Fruit fly (Drosophila melanogaster) whole organism, embryonic: ENCODE data around the gene CG13258.

ENCODE experiments used
- Antp ChIP-seq: fragments of 200-800 bp; sonication (Bioruptor generic); optimal IDR thresholded peaks from 3 replicates; lab custom pipeline; 2016; ENCODE audit warnings: missing biosample characterization, missing genetic modification characterization
- Atf6 ChIP-seq: fragments of 200-800 bp; sonication (Bioruptor generic); IDR thresholded peaks from 2 replicates; pipeline ENCODE4 v1.3.6; 2022; ENCODE audit warnings: missing biosample characterization, missing genetic modification characterization
- Awh ChIP-seq: fragments of 200-800 bp; sonication (Bioruptor generic); IDR thresholded peaks from 2 replicates; pipeline ENCODE4, ENCODE4 v1.3.6; 2022; ENCODE audit warnings: missing biosample characterization, missing genetic modification characterization
- CG10147 ChIP-seq: fragments of 200-800 bp; sonication (Bioruptor generic); optimal IDR thresholded peaks from 2 replicates; lab custom pipeline; 2019; ENCODE audit warnings: missing biosample characterization, mild to moderate bottlenecking, missing genetic modification characterization, moderate library complexity
- CG11093 ChIP-seq: fragments of 200-800 bp; sonication (Bioruptor generic); IDR thresholded peaks from 3 replicates; pipeline ENCODE4 v1.3.6; 2022; ENCODE audit warnings: missing biosample characterization, missing genetic modification characterization
- CG12659 ChIP-seq: fragments of 200-800 bp; sonication (Bioruptor generic); optimal IDR thresholded peaks from 3 replicates; lab custom pipeline; 2017; ENCODE audit warnings: mild to moderate bottlenecking, missing biosample characterization, missing genetic modification reagents, missing genetic modification characterization
- CG14710 ChIP-seq: fragments of 200-800 bp; sonication (Bioruptor generic); optimal IDR thresholded peaks from 3 replicates; lab custom pipeline; 2019; ENCODE audit warnings: missing biosample characterization, mild to moderate bottlenecking, missing genetic modification characterization, moderate library complexity
- CG15011 ChIP-seq: fragments of 200-800 bp; sonication (Bioruptor generic); optimal IDR thresholded peaks from 3 replicates; lab custom pipeline; 2018; ENCODE audit warnings: missing biosample characterization, mild to moderate bottlenecking, missing genetic modification characterization
- CG17328 ChIP-seq: fragments of 200-800 bp; sonication (Bioruptor generic); IDR thresholded peaks from 2 replicates; pipeline ENCODE4 v1.3.6; 2022; ENCODE audit warnings: missing biosample characterization, missing genetic modification characterization
- CG17829 ChIP-seq: fragments of 200-800 bp; optimal IDR thresholded peaks from 2 replicates; lab custom pipeline; 2019; ENCODE audit warnings: missing biosample characterization, mild to moderate bottlenecking, missing genetic modification characterization, moderate library complexity
- CG1832 ChIP-seq: fragments of 200-800 bp; sonication (Bioruptor generic); optimal IDR thresholded peaks from 2 replicates; lab custom pipeline; 2017; ENCODE audit warnings: missing biosample characterization, mild to moderate bottlenecking, missing genetic modification characterization, inconsistent platforms
- CG18764 ChIP-seq: fragments of 200-800 bp; sonication (Bioruptor generic); optimal IDR thresholded peaks from 3 replicates; lab custom pipeline; 2016; ENCODE audit warnings: missing biosample characterization, missing genetic modification characterization
- CG2116 ChIP-seq: fragments of 200-800 bp; sonication (Bioruptor generic); optimal IDR thresholded peaks from 3 replicates; lab custom pipeline; 2018; ENCODE audit warnings: missing biosample characterization, mild to moderate bottlenecking, missing genetic modification characterization
- CG2129 ChIP-seq: fragments of 200-800 bp; sonication (Bioruptor generic); IDR thresholded peaks from 2 replicates; pipeline ENCODE4 v1.3.6; 2022; ENCODE audit warnings: missing biosample characterization, missing genetic modification characterization; ENCODE audit not compliant: partially characterized antibody
- CG32767 ChIP-seq: fragments of 200-800 bp; sonication (Bioruptor generic); IDR thresholded peaks from 2 replicates; pipeline ENCODE4 v1.3.6; 2022; ENCODE audit warnings: missing biosample characterization, missing genetic modification characterization
- CG34224 ChIP-seq: fragments of 200-800 bp; sonication (Bioruptor generic); IDR thresholded peaks from 3 replicates; pipeline ENCODE4 v1.3.6; 2022; ENCODE audit warnings: missing biosample characterization, missing genetic modification characterization; ENCODE audit not compliant: partially characterized antibody
- CG3726 ChIP-seq: fragments of 200-800 bp; sonication (Bioruptor generic); IDR thresholded peaks from 3 replicates; pipeline ENCODE4, ENCODE4 v1.3.6; 2022; ENCODE audit warnings: missing biosample characterization, missing genetic modification characterization
- CG6175 ChIP-seq: fragments of 200-800 bp; sonication (Bioruptor generic); IDR thresholded peaks from 3 replicates; pipeline ENCODE4 v1.3.6; 2022; ENCODE audit warnings: missing biosample characterization, missing genetic modification characterization
- CG9797 ChIP-seq: fragments of 200-800 bp; sonication (Bioruptor generic); optimal IDR thresholded peaks from 3 replicates; lab custom pipeline; 2018; ENCODE audit warnings: missing biosample characterization, mild to moderate bottlenecking, missing genetic modification characterization
- CG9932 ChIP-seq: fragments of 200-800 bp; sonication (Bioruptor generic); IDR thresholded peaks from 2 replicates; pipeline ENCODE4 v1.3.6; 2022; ENCODE audit warnings: missing biosample characterization, missing genetic modification characterization
- CTCF ChIP-seq: fragments of 200-800 bp; sonication (Bioruptor generic); optimal IDR thresholded peaks from 2 replicates; lab custom pipeline; 2017; ENCODE audit warnings: missing biosample characterization, mild to moderate bottlenecking, missing genetic modification characterization, moderate library complexity
- CrebB ChIP-seq: fragments of 200-800 bp; sonication (Bioruptor generic); optimal IDR thresholded peaks from 3 replicates; lab custom pipeline; 2018; ENCODE audit warnings: missing biosample characterization, mild to moderate bottlenecking, missing genetic modification characterization
- D ChIP-seq, 2 experiments: fragments of 200-800 bp in 1 of 2; fragments of >200 bp in 1 of 2; sonication (Bioruptor generic) in 1 of 2; optimal IDR thresholded peaks; 2 replicates in 1 of 2; 3 replicates in 1 of 2; lab custom pipeline; 2017; ENCODE audit warnings: mild to moderate bottlenecking in 1 of 2, missing biosample characterization in 1 of 2, missing genetic modification characterization in 1 of 2, missing genetic modification reagents in 1 of 2
- E2f1 ChIP-seq: fragments of 200-800 bp; sonication (Bioruptor generic); IDR thresholded peaks from 2 replicates; pipeline ENCODE4 v1.3.6; 2022; ENCODE audit warnings: missing biosample characterization, missing genetic modification characterization
- Fer2 ChIP-seq: fragments of 200-800 bp; sonication (Bioruptor generic); optimal IDR thresholded peaks from 2 replicates; lab custom pipeline; 2018; ENCODE audit warnings: missing biosample characterization, mild to moderate bottlenecking, missing genetic modification characterization, moderate library complexity
- Fer3 ChIP-seq: fragments of 200-800 bp; sonication (Bioruptor generic); optimal IDR thresholded peaks from 2 replicates; lab custom pipeline; 2018; ENCODE audit warnings: missing biosample characterization, mild to moderate bottlenecking, missing genetic modification characterization, moderate library complexity
- Hey ChIP-seq: fragments of 200-800 bp; sonication (Bioruptor generic); optimal IDR thresholded peaks from 3 replicates; lab custom pipeline; 2018; ENCODE audit warnings: missing biosample characterization, mild to moderate bottlenecking, missing genetic modification characterization
- Hr3 ChIP-seq: fragments of 200-800 bp; sonication (Bioruptor generic); optimal IDR thresholded peaks from 3 replicates; lab custom pipeline; 2016; ENCODE audit warnings: missing biosample characterization, missing genetic modification characterization
- Jarid2 ChIP-seq: fragments of 200-800 bp; sonication (Bioruptor generic); optimal IDR thresholded peaks from 3 replicates; lab custom pipeline; 2017; ENCODE audit warnings: mild to moderate bottlenecking, missing biosample characterization, missing genetic modification reagents, missing genetic modification characterization
- MTF-1 ChIP-seq: fragments of 200-800 bp; sonication (Bioruptor generic); optimal IDR thresholded peaks from 2 replicates; lab custom pipeline; 2018; ENCODE audit warnings: missing biosample characterization, mild to moderate bottlenecking, missing genetic modification characterization, borderline replicate concordance
- YL-1 ChIP-seq: fragments of 200-800 bp; sonication (Bioruptor generic); optimal IDR thresholded peaks from 3 replicates; lab custom pipeline; 2017; ENCODE audit warnings: missing biosample characterization, mild to moderate bottlenecking, missing genetic modification characterization
- al ChIP-seq: fragments of 200-800 bp; sonication (Bioruptor generic); IDR thresholded peaks from 2 replicates; pipeline ENCODE4 v1.3.6; 2022; ENCODE audit warnings: missing biosample characterization, missing genetic modification characterization
- aop ChIP-seq: fragments of 200-800 bp; sonication (Bioruptor generic); IDR thresholded peaks from 2 replicates; pipeline ENCODE4 v1.3.6; 2022; ENCODE audit warnings: missing biosample characterization, missing genetic modification characterization
- ase ChIP-seq: fragments of 200-800 bp; sonication (Bioruptor generic); IDR thresholded peaks from 3 replicates; pipeline ENCODE4 v1.3.6; 2022; ENCODE audit warnings: missing biosample characterization, missing genetic modification characterization
- ato ChIP-seq: fragments of 200-800 bp; sonication (Bioruptor generic); IDR thresholded peaks from 2 replicates; pipeline ENCODE4 v1.3.6; 2022; ENCODE audit warnings: missing biosample characterization, missing genetic modification characterization; ENCODE audit not compliant: partially characterized antibody
- az2 ChIP-seq: fragments of 200-800 bp; sonication (Bioruptor generic); optimal IDR thresholded peaks from 3 replicates; lab custom pipeline; 2016; ENCODE audit warnings: missing biosample characterization, missing genetic modification characterization
- bigmax ChIP-seq: fragments of 200-800 bp; sonication (Bioruptor generic); optimal IDR thresholded peaks from 2 replicates; lab custom pipeline; 2018; ENCODE audit warnings: missing biosample characterization, mild to moderate bottlenecking, missing genetic modification characterization
- dimm ChIP-seq: fragments of 200-800 bp; sonication (Bioruptor generic); IDR thresholded peaks from 2 replicates; pipeline ENCODE4 v1.3.6; 2022; ENCODE audit warnings: missing biosample characterization, missing genetic modification characterization
- dmrt99B ChIP-seq: fragments of 200-800 bp; sonication (Bioruptor generic); optimal IDR thresholded peaks from 2 replicates; lab custom pipeline; 2018; ENCODE audit warnings: missing biosample characterization, mild to moderate bottlenecking, missing genetic modification characterization, moderate library complexity
- en ChIP-seq: fragments of 200-800 bp; sonication (Bioruptor generic); optimal IDR thresholded peaks from 2 replicates; lab custom pipeline; 2016; ENCODE audit warnings: missing biosample characterization, missing genetic modification characterization
- ftz-f1 ChIP-seq: fragments of 200-800 bp; sonication (Bioruptor generic); optimal IDR thresholded peaks from 2 replicates; lab custom pipeline; 2016; ENCODE audit warnings: missing biosample characterization, missing genetic modification characterization
- grn ChIP-seq: fragments of 200-800 bp; sonication (Bioruptor generic); optimal IDR thresholded peaks from 3 replicates; lab custom pipeline; 2017; ENCODE audit warnings: missing biosample characterization, missing genetic modification characterization
- repo ChIP-seq: fragments of 200-800 bp; sonication (Bioruptor generic); optimal IDR thresholded peaks from 2 replicates; lab custom pipeline; 2016; ENCODE audit warnings: missing biosample characterization, missing genetic modification characterization
- run ChIP-seq: fragments of 200-800 bp; sonication (Bioruptor generic); optimal IDR thresholded peaks from 3 replicates; lab custom pipeline; 2018; ENCODE audit warnings: missing biosample characterization, mild to moderate bottlenecking, missing genetic modification characterization
- sima ChIP-seq: fragments of 200-800 bp; sonication (Bioruptor generic); optimal IDR thresholded peaks from 2 replicates; lab custom pipeline; 2016; ENCODE audit warnings: missing biosample characterization, missing genetic modification characterization
- sna ChIP-seq: fragments of 200-800 bp; sonication (Bioruptor generic); IDR thresholded peaks from 2 replicates; pipeline ENCODE4 v1.3.6; 2022; ENCODE audit warnings: missing biosample characterization, missing genetic modification characterization; ENCODE audit not compliant: partially characterized antibody
- unc-4 ChIP-seq: fragments of 200-800 bp; sonication (Bioruptor generic); IDR thresholded peaks from 2 replicates; pipeline ENCODE4 v1.3.6; 2022; ENCODE audit warnings: missing biosample characterization, missing genetic modification characterization; ENCODE audit not compliant: partially characterized antibody
- zen2 ChIP-seq: fragments of 200-800 bp; sonication (Bioruptor generic); IDR thresholded peaks from 3 replicates; pipeline ENCODE4 v1.3.6; 2022; ENCODE audit warnings: missing biosample characterization, missing genetic modification characterization; ENCODE audit not compliant: partially characterized antibody

Gene CG13258

dm6 chr2L:16287006-16287601 is 5.7 kb downstream of the CG13258 start (continued):
- TF ChIP-seq YL-1 = peak; percentile 33
- no peak for TF ChIP-seq CG2116
- TF ChIP-seq zen2 = no peak
- no peak for TF ChIP-seq Fer3 (tag; lab: Kevin White, UChicago)
- TF ChIP-seq CG2129 (GFP tag; lab: Robert Waterston, UW) = no peak
- TF ChIP-seq, all 482 proteins: peak for 13

- TF ChIP-seq en (GFP tag; lab: Kevin White, UChicago) (peak; percentile 62), CG18764 (peak; percentile 75), Hr3 (peak; percentile 79), aop (GFP tag; lab: Robert Waterston, UW) (no peak), CTCF (GFP tag; lab: Kevin White, UChicago) (peak; percentile 12), CG17328 (GFP tag; lab: Robert Waterston, UW) (no peak), sima (GFP tag; lab: Kevin White, UChicago) (peak; percentile 68), CG9797 (GFP tag; lab: Kevin White, UChicago) (no peak), CrebB (tag; lab: Kevin White, UChicago) (peak; percentile 71), Atf6 (GFP tag; lab: Robert Waterston, UW) (no peak), sna (GFP tag; lab: Robert Waterston, UW) (no peak), D (optimal IDR thresholded peaks at IDR 0.05; lab: Kevin White, UChicago) (no peak), D (GFP tag; optimal IDR thresholded peaks at IDR 0.05; lab: Kevin White, UChicago) (peak; percentile 72), CG9932 (GFP tag; lab: Robert Waterston, UW) (no peak), unc-4 (GFP tag; lab: Robert Waterston, UW) (no peak), CG15011 (GFP tag; lab: Kevin White, UChicago) (peak; percentile 81), Awh (no peak), CG12659 (peak; percentile 88), Jarid2 (GFP tag; lab: Kevin White, UChicago) (peak; percentile 58), run (tag; lab: Kevin White, UChicago) (peak; percentile 74), CG17829 (peak; percentile 86), ftz-f1 (GFP tag; lab: Kevin White, UChicago) (no peak), grn (GFP tag; lab: Kevin White, UChicago) (no peak), MTF-1 (peak; percentile 13), dmrt99B (peak; percentile 85), CG32767 (no peak), repo (GFP tag; lab: Kevin White, UChicago) (peak; percentile 32), CG11093 (GFP tag; lab: Robert Waterston, UW) (peak; percentile 66; the same call in 2 of the 3 replicates), Hey (tag; lab: Kevin White, UChicago) (peak; percentile 18), CG14710 (tag; lab: Kevin White, UChicago) (peak; percentile 82), ase (GFP tag; lab: Robert Waterston, UW) (no peak), CG34224 (GFP tag; lab: Robert Waterston, UW) (no peak), CG3726 (no peak), E2f1 (GFP tag; lab: Robert Waterston, UW) (no peak), CG1832 (GFP tag; lab: Kevin White, UChicago) (no peak), bigmax (GFP tag; lab: Kevin White, UChicago) (no peak), CG6175 (GFP tag; lab: Robert Waterston, UW) (no peak), dimm (GFP tag; lab: Robert Waterston, UW) (no peak), ato (no peak), az2 (GFP tag; lab: Kevin White, UChicago) (peak; percentile 74), CG10147 (GFP tag; lab: Kevin White, UChicago) (peak; percentile 69), Antp (peak; percentile 67), Fer2 (tag; lab: Kevin White, UChicago) (peak; percentile 64), al (GFP tag; lab: Robert Waterston, UW) (no peak)
Observed at dm6 chr2L:16286360-16287005, 6.3 kb downstream of the CG13258 start.
